Worm (Caenorhabditis elegans): ENCODE data around the gene D1079.1.

DNA sequence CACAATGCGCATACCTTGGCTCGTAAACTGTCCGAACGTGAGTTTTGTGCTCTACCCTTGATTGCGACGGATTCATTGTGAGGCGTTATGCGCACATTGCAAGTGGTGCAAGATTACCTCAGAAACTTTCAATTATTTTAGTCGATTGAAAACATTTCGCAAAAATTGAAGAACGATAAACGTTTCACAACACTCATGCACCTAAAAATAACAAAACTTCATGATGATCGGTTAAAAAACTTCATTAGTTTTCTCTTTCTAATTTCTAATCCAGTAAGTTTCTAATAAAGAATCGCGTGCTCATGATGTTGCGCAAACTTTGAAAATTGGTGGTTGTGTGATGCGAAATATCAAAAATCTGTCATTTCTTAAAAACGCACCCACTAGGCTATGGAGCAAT lies 15.8 kb downstream of the D1079.1 start, which contains the start of gene dop-1:
- TF ChIP-seq skn-1 (tag; optimal IDR thresholded peaks at IDR 0.05), result no peak
- TF ChIP-seq zag-1 (tag; optimal IDR thresholded peaks at IDR 0.05), result no peak
- TF ChIP-seq dve-1 (tag; optimal IDR thresholded peaks at IDR 0.05; ENCODE audit: insufficient read depth), result no peak
- no peak for TF ChIP-seq nhr-237 (tag; optimal IDR thresholded peaks at IDR 0.05)
- no peak for TF ChIP-seq pha-4 (GFP tag; IDR thresholded peaks at IDR 0.05)
- no peak for TF ChIP-seq pha-4 (tag; optimal IDR thresholded peaks at IDR 0.05)
